Worm (Caenorhabditis elegans) whole organism, late embryonic: ENCODE data around the gene F53A2.9.

Experiments
- F13H6.1 ChIP-seq: sonication (generic microtip); optimal IDR thresholded peaks from 2 replicates; lab custom pipeline; 2016; ENCODE audit warnings: missing genetic modification characterization, missing compliant biosample characterization
- K02D7.2 ChIP-seq: sonication (generic microtip); optimal IDR thresholded peaks from 2 replicates; lab custom pipeline; 2017; ENCODE audit warnings: mild to moderate bottlenecking, missing genetic modification characterization, missing compliant biosample characterization
- ahr-1 ChIP-seq: sonication (generic microtip); optimal IDR thresholded peaks from 2 replicates; lab custom pipeline; 2016; ENCODE audit warnings: missing genetic modification characterization, missing compliant biosample characterization
- ceh-14 ChIP-seq: sonication (generic microtip); optimal IDR thresholded peaks from 2 replicates; lab custom pipeline; 2016; ENCODE audit warnings: missing genotype, missing genetic modification characterization, missing compliant biosample characterization
- ceh-18 ChIP-seq: sonication (generic microtip); optimal IDR thresholded peaks from 2 replicates; lab custom pipeline; 2016; ENCODE audit warnings: missing genetic modification characterization, missing compliant biosample characterization
- ceh-19 ChIP-seq: fragments of 200-800 bp; sonication (Bioruptor generic); optimal IDR thresholded peaks from 2 replicates; lab custom pipeline; 2018; ENCODE audit warnings: mild to moderate bottlenecking, missing genetic modification characterization, missing compliant biosample characterization
- ceh-30 ChIP-seq: fragments of 150-350 bp; optimal IDR thresholded peaks from 2 replicates; lab custom pipeline; 2014; ENCODE audit warnings: missing biosample characterization, missing genetic modification characterization
- ceh-31 ChIP-seq: sonication (generic microtip); optimal IDR thresholded peaks from 2 replicates; lab custom pipeline; 2016; ENCODE audit warnings: missing genetic modification characterization, missing compliant biosample characterization
- ceh-34 ChIP-seq: sonication (generic microtip); optimal IDR thresholded peaks from 2 replicates; lab custom pipeline; 2016; ENCODE audit warnings: mild to moderate bottlenecking, missing genetic modification characterization, missing compliant biosample characterization
- ceh-6 ChIP-seq: fragments of 200-800 bp; sonication (Bioruptor generic); optimal IDR thresholded peaks from 2 replicates; lab custom pipeline; 2018; ENCODE audit warnings: mild to moderate bottlenecking, missing genetic modification characterization, missing compliant biosample characterization
- che-1 ChIP-seq: sonication (generic microtip); optimal IDR thresholded peaks from 2 replicates; lab custom pipeline; 2016; ENCODE audit warnings: mild to moderate bottlenecking, missing genetic modification characterization, missing compliant biosample characterization
- dve-1 ChIP-seq: sonication (generic microtip); optimal IDR thresholded peaks from 2 replicates; lab custom pipeline; 2017; ENCODE audit warnings: antibody characterized with exemption, mild to moderate bottlenecking, missing genetic modification characterization, missing compliant biosample characterization
- elt-2 ChIP-seq: sonication (generic microtip); optimal IDR thresholded peaks from 2 replicates; lab custom pipeline; 2016; ENCODE audit warnings: missing genetic modification reagents, missing genetic modification characterization, missing compliant biosample characterization
- elt-4 ChIP-seq: sonication (generic microtip); optimal IDR thresholded peaks from 2 replicates; lab custom pipeline; 2016; ENCODE audit warnings: missing genetic modification characterization, missing compliant biosample characterization
- eyg-1 ChIP-seq: sonication (generic microtip); optimal IDR thresholded peaks from 2 replicates; lab custom pipeline; 2016; ENCODE audit warnings: missing genotype, missing genetic modification characterization, missing compliant biosample characterization
- fkh-10 ChIP-seq: fragments of 150-350 bp; optimal IDR thresholded peaks from 2 replicates; lab custom pipeline; 2014; ENCODE audit warnings: missing biosample characterization, missing genetic modification reagents, missing genetic modification characterization
- hlh-15 ChIP-seq: sonication (generic microtip); optimal IDR thresholded peaks from 2 replicates; lab custom pipeline; 2016; ENCODE audit warnings: missing genetic modification characterization, missing compliant biosample characterization
- hlh-30 ChIP-seq: sonication (generic microtip); optimal IDR thresholded peaks from 2 replicates; lab custom pipeline; 2017; ENCODE audit warnings: antibody characterized with exemption, missing genetic modification characterization, missing compliant biosample characterization; ENCODE audit not compliant: insufficient read depth
- madf-2 ChIP-seq: sonication (generic microtip); optimal IDR thresholded peaks from 2 replicates; lab custom pipeline; 2017; ENCODE audit warnings: missing genetic modification characterization, missing compliant biosample characterization
- nhr-232 ChIP-seq: sonication (generic microtip); optimal IDR thresholded peaks from 2 replicates; lab custom pipeline; 2016; ENCODE audit warnings: missing genetic modification characterization, missing compliant biosample characterization
- pag-3 ChIP-seq: sonication (generic microtip); optimal IDR thresholded peaks from 2 replicates; lab custom pipeline; 2016; ENCODE audit warnings: missing compliant biosample characterization, missing genetic modification characterization, borderline replicate concordance
- pat-9 ChIP-seq: fragments of 200-800 bp; sonication (Bioruptor generic); optimal IDR thresholded peaks from 2 replicates; lab custom pipeline; 2018; ENCODE audit warnings: mild to moderate bottlenecking, missing genetic modification characterization, moderate library complexity, missing compliant biosample characterization
- pax-1 ChIP-seq: fragments of 150-350 bp; optimal IDR thresholded peaks from 2 replicates; lab custom pipeline; 2014; ENCODE audit warnings: missing biosample characterization, missing genetic modification characterization
- pha-4 ChIP-seq: fragments of 150-350 bp; optimal IDR thresholded peaks from 2 replicates; lab custom pipeline; 2018; ENCODE audit warnings: missing biosample characterization, missing genetic modification reagents, missing genetic modification characterization
- pqm-1 ChIP-seq: sonication (generic microtip); optimal IDR thresholded peaks from 2 replicates; lab custom pipeline; 2016; ENCODE audit warnings: missing genetic modification characterization, missing compliant biosample characterization
- pros-1 ChIP-seq: fragments of 150-350 bp; optimal IDR thresholded peaks from 2 replicates; lab custom pipeline; 2014; ENCODE audit warnings: missing biosample characterization, missing genetic modification reagents, missing genetic modification characterization
- ref-2 ChIP-seq: sonication (generic microtip); optimal IDR thresholded peaks from 2 replicates; lab custom pipeline; 2016; ENCODE audit warnings: missing genetic modification characterization, missing compliant biosample characterization
- sdc-2 ChIP-seq: sonication (generic microtip); optimal IDR thresholded peaks from 2 replicates; lab custom pipeline; 2016; ENCODE audit warnings: missing genotype, missing genetic modification characterization, missing compliant biosample characterization
- sox-2 ChIP-seq: fragments of 200-800 bp; sonication (Bioruptor generic); IDR thresholded peaks from 2 replicates; pipeline ENCODE4 v1.3.6; 2022; ENCODE audit warnings: missing genetic modification reagents, missing genetic modification characterization, missing compliant biosample characterization
- sox-4 ChIP-seq: sonication (generic microtip); optimal IDR thresholded peaks from 2 replicates; lab custom pipeline; 2017; ENCODE audit warnings: mild to moderate bottlenecking, missing genetic modification characterization, inconsistent platforms, missing compliant biosample characterization
- tbx-2 ChIP-seq: sonication (generic microtip); optimal IDR thresholded peaks from 2 replicates; lab custom pipeline; 2016; ENCODE audit warnings: missing genetic modification characterization, missing compliant biosample characterization
- ttx-3 ChIP-seq: sonication (generic microtip); optimal IDR thresholded peaks from 2 replicates; lab custom pipeline; 2016; ENCODE audit warnings: missing genetic modification reagents, missing genetic modification characterization, missing compliant biosample characterization
- unc-42 ChIP-seq: sonication (generic microtip); optimal IDR thresholded peaks from 2 replicates; lab custom pipeline; 2016; ENCODE audit warnings: missing genotype, missing genetic modification characterization, missing compliant biosample characterization
- unc-55 ChIP-seq: sonication (generic microtip); optimal IDR thresholded peaks from 2 replicates; lab custom pipeline; 2017; ENCODE audit warnings: missing biosample characterization, missing genetic modification reagents, missing genetic modification characterization
- unc-86 ChIP-seq: sonication (generic microtip); optimal IDR thresholded peaks from 2 replicates; lab custom pipeline; 2016; ENCODE audit warnings: missing genetic modification characterization, missing compliant biosample characterization
- zip-5 ChIP-seq: sonication (generic microtip); optimal IDR thresholded peaks from 2 replicates; lab custom pipeline; 2016; ENCODE audit warnings: missing genetic modification characterization, missing compliant biosample characterization
- ztf-16 ChIP-seq: sonication (generic microtip); optimal IDR thresholded peaks from 2 replicates; lab custom pipeline; 2017; ENCODE audit warnings: missing genetic modification characterization, missing compliant biosample characterization

The F53A2.9 gene

DNA sequence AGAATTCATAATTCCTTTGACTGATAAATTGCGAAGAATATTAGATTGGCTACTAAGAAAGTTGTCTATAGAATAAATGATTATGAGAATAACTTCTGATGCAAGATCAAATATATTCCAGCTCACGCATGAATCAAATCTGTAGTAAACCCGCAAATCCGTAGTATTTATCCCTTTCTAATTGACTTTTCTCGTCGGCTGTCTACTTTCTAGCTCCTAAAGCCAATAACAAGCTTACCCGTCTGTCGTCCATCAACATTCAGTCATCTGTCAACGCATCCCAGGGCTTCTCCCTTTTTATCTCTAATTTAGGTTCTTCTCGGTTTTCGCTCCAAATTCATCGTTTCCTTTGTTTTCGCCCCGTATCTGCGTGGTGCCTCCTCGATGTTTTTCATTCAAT, 10.3 kb downstream of the F53A2.9 start:
- TF ChIP-seq che-1 (tag; lab: Kevin White, UChicago) (no peak), unc-42 (peak; percentile 79), sox-2 (GFP tag; lab: Robert Waterston, UW) (no peak), hlh-30 (no peak), pat-9 (tag; lab: Kevin White, UChicago) (no peak), pqm-1 (tag; lab: Kevin White, UChicago) (no peak), pros-1 (tag; lab: Kevin White, UChicago) (no peak)

DNA sequence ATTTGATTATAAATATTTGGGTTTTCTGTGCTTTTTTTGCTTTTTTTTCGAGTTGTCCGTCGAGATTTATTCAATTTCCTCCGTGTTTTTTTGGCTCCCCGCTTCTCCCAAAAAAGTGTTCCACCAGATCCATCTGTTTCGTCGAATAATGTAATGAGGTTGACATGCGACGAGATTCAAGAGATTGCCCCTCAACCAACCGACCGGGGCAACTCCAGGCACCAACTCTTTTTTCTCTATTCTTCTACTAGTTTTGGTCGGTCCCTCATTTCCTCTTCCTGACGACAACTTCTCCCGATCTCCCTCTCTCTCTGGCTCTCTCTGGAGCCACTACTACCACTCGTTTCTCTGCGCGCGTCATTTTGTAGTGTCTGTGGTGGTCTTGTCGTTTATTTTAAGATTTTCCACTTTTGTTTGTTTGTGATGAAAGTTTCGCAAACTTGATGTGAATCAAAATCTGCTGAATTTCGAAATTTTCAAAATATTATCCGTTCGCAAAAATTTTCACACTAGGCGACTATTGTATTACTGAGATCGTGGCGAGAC, 11.3 kb downstream of the F53A2.9 start:
- TF ChIP-seq unc-55 (GFP tag; lab: Kevin White, UChicago) (no peak), unc-42 (peak; percentile 34), eyg-1 (tag; lab: Kevin White, UChicago) (no peak)

DNA sequence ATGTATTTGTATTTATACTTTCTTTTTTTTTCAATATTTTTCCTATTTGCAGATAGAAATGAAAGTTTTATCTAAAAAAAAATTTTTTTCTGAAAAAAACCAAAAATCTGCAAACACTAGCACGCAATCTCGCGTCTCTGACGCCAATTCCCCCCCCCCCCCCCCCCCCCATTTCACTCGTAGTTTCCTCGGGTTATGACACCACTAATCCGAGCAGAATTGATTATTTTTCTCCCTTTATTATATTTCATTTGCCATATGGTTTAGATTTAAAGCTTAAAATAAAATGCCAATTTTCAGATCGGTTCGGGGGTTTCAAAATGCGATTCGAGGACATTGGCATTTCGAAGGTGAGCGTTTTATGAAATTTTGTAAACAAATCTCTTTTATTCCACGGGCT, 12.4 kb downstream of the F53A2.9 start, which contains the start of gene mtm-6:
Gene mtm-6, plus strand, starts transcription at position 301 of the 400 bp plus-strand sequence.
- peak; percentile 48 for TF ChIP-seq K02D7.2 (tag; lab: Kevin White, UChicago)
- TF ChIP-seq hlh-15 (tag; lab: Kevin White, UChicago): no peak

DNA sequence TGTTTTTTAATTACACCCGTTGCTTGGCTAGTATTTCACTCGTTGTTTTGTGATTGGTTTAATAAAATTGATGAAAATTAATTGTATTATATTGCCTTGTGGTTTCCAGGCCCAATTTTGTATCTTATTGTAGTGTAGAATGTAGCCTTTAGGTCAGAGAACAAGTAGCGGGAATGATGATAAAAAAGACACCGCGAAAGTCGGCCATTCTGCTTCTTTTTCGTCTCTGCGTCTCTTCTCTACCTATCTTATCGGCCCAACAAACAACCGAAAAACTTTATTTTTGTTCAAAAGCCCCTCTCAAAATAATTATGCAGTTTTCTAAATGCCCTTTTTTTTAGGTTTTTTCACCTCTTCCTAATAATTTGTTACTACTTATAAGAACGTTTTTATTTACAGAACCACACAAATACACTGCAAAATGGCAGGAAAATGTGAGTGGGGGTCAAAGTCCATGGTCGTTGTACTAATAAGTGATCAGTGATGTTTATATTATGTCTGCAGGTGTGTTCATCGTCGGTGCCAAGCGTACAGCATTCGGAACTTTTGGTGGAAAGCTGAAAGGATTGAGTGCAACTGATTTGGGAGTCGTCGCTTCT, 14.5 kb downstream of the F53A2.9 start, which contains the start of gene acaa-2:
Gene acaa-2, plus strand, starts transcription at position 400 of the 599 bp plus-strand sequence.
- TF ChIP-seq pag-3 (tag; lab: Kevin White, UChicago) (no peak), ceh-31 (no peak), nhr-232 (tag; lab: Kevin White, UChicago) (no peak), tbx-2 (tag; lab: Kevin White, UChicago) (no peak), hlh-15 (tag; lab: Kevin White, UChicago) (no peak), sdc-2 (tag; lab: Kevin White, UChicago) (no peak), elt-2 (tag; lab: Kevin White, UChicago) (peak; percentile 49), zip-5 (tag; lab: Kevin White, UChicago) (no peak), dve-1 (peak; percentile 11), sox-4 (tag; lab: Kevin White, UChicago) (no peak)
- TF ChIP-seq, all 69 proteins: peak for 2

DNA sequence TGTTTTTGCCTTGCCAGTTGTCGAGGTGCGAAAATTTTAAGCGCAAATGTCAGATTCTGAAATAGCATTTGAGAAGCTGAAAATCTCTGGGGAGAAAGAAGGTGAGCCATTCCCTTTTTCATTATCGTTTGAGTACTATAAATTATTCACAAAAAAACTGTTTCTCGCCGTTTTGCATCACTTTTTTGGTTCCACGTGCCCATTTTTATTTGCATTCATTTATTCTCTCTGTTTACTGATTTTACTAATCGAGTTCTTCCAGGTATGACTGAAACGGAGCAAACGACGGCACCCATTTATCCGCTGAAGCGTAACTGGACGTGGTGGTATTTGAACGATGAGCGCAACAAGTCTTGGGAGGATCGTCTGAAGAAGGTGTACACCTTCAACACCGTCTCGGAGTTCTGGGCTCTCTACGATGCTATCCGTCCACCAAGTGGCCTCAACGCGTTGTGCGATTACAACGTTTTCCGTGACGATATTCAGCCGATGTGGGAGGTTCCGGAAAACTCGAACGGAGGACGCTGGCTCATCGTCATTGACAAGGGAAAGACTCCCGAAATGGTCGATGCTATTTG, 15.5 kb downstream of the F53A2.9 start:
- TF ChIP-seq ztf-16 (tag; lab: Kevin White, UChicago) (no peak), ttx-3 (tag; lab: Kevin White, UChicago) (no peak), nhr-232 (tag; lab: Kevin White, UChicago) (no peak), ahr-1 (tag; lab: Kevin White, UChicago) (no peak), elt-4 (tag; lab: Kevin White, UChicago) (no peak), unc-86 (tag; lab: Kevin White, UChicago) (no peak), F13H6.1 (no peak), pax-1 (tag; lab: Kevin White, UChicago) (no peak), ceh-34 (tag; lab: Kevin White, UChicago) (no peak), sox-2 (GFP tag; lab: Robert Waterston, UW) (no peak), ceh-30 (tag; lab: Kevin White, UChicago) (no peak), che-1 (tag; lab: Kevin White, UChicago) (no peak)

DNA sequence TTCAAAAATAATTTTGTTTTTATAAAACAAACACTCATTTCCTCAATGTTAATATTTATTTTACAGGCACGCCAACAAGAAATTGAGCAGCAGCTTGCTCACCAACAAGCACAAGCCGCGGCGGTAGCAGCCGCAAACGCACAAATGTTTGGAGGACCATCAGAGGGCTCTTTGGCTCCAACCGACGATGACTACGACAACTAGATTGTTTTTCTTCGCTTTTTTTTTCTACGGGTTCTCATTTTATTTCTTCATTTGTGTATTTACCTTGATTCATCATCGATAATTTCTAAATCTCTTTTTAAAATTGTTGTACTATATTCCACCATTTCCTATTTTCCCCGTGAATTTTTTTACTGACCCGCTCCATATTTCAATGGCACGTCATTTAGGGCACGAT, 16.0 kb downstream of the F53A2.9 start, which contains the start of gene ife-1:
Gene ife-1, plus strand, starts transcription at position 301 of the 400 bp plus-strand sequence.
- TF ChIP-seq pha-4 (tag; lab: Kevin White, UChicago) (no peak), hlh-30 (no peak), ref-2 (tag; lab: Kevin White, UChicago) (no peak), ceh-6 (no peak), ceh-19 (GFP tag; lab: Kevin White, UChicago) (no peak), eyg-1 (tag; lab: Kevin White, UChicago) (no peak), pag-3 (tag; lab: Kevin White, UChicago) (no peak), ceh-14 (tag; lab: Kevin White, UChicago) (no peak), madf-2 (tag; lab: Kevin White, UChicago) (no peak), tbx-2 (tag; lab: Kevin White, UChicago) (no peak), fkh-10 (GFP tag; lab: Kevin White, UChicago) (no peak), ceh-18 (no peak)
